Worm (Caenorhabditis elegans) whole organism, young adult: ENCODE results near the gene W02H5.2.

ENCODE experiments used
- B0035.1 ChIP-seq: sonication (generic microtip); optimal IDR thresholded peaks from 2 replicates; lab custom pipeline; 2016; ENCODE audit warnings: missing genetic modification characterization, mild to moderate bottlenecking, missing compliant biosample characterization, missing genotype, missing genetic modification reagents
- C17E4.6 ChIP-seq: fragments of 200-800 bp; sonication (Bioruptor generic); IDR thresholded peaks from 2 replicates; pipeline ENCODE4 v1.3.6; 2022; ENCODE audit warnings: missing genetic modification reagents, missing genetic modification characterization, missing compliant biosample characterization
- D2030.7 ChIP-seq: fragments of 200-800 bp; sonication (Bioruptor generic); IDR thresholded peaks from 2 replicates; pipeline ENCODE4 v1.3.6; 2022; ENCODE audit warnings: missing genetic modification reagents, missing genetic modification characterization, missing compliant biosample characterization
- F23B12.7 ChIP-seq: sonication (generic microtip); optimal IDR thresholded peaks from 2 replicates; lab custom pipeline; 2017; ENCODE audit warnings: missing genetic modification characterization, mild to moderate bottlenecking, missing compliant biosample characterization, antibody characterized with exemption, moderate library complexity; ENCODE audit not compliant: insufficient read depth
- K12H6.12 ChIP-seq: fragments of 200-800 bp; sonication (Bioruptor generic); optimal IDR thresholded peaks from 2 replicates; lab custom pipeline; 2018; ENCODE audit warnings: mild to moderate bottlenecking, missing genetic modification characterization, missing compliant biosample characterization
- T07F8.4 ChIP-seq: sonication (generic microtip); optimal IDR thresholded peaks from 2 replicates; lab custom pipeline; 2016; ENCODE audit warnings: mild to moderate bottlenecking, missing genetic modification characterization, moderate library complexity, missing compliant biosample characterization
- Y53F4B.3 ChIP-seq: fragments of 200-800 bp; sonication (Bioruptor generic); IDR thresholded peaks from 2 replicates; pipeline ENCODE4 v1.3.6; 2022; ENCODE audit warnings: missing genetic modification reagents, missing genetic modification characterization, missing compliant biosample characterization
- Y53G8AR.9 ChIP-seq: fragments of 200-800 bp; sonication (Bioruptor generic); conservative IDR thresholded peaks from 2 replicates; pipeline ENCODE4 v1.3.6; 2022; ENCODE audit warnings: missing genetic modification reagents, missing genetic modification characterization, missing compliant biosample characterization
- Y95B8A.8 ChIP-seq: fragments of 200-800 bp; sonication (Bioruptor generic); IDR thresholded peaks from 2 replicates; pipeline ENCODE4 v1.3.6; 2022; ENCODE audit warnings: missing genetic modification reagents, missing genetic modification characterization, missing compliant biosample characterization
- aptf-2 ChIP-seq: fragments of 200-800 bp; sonication (Bioruptor generic); conservative IDR thresholded peaks from 2 replicates; pipeline ENCODE4 v1.3.6; 2022; ENCODE audit warnings: missing genetic modification reagents, missing genetic modification characterization, missing compliant biosample characterization
- atf-7 ChIP-seq: sonication (generic microtip); optimal IDR thresholded peaks from 2 replicates; lab custom pipeline; 2017; ENCODE audit warnings: mild to moderate bottlenecking, missing genetic modification characterization, missing compliant biosample characterization
- athp-1 ChIP-seq: sonication (generic microtip); optimal IDR thresholded peaks from 2 replicates; lab custom pipeline; 2017; ENCODE audit warnings: mild to moderate bottlenecking, missing genetic modification characterization, missing compliant biosample characterization
- attf-5 ChIP-seq: fragments of 200-800 bp; sonication (Bioruptor generic); optimal IDR thresholded peaks from 2 replicates; lab custom pipeline; 2018; ENCODE audit warnings: mild to moderate bottlenecking, missing genetic modification characterization, missing compliant biosample characterization
- attf-6 ChIP-seq: fragments of 200-800 bp; sonication (Bioruptor generic); IDR thresholded peaks from 2 replicates; pipeline ENCODE4 v1.3.6; 2022; ENCODE audit warnings: missing genetic modification reagents, missing genetic modification characterization, missing compliant biosample characterization
- bed-1 ChIP-seq: fragments of 200-800 bp; sonication (Bioruptor generic); IDR thresholded peaks from 2 replicates; pipeline ENCODE4 v1.3.6; 2022; ENCODE audit warnings: missing genetic modification reagents, missing genetic modification characterization, missing compliant biosample characterization
- cebp-1 ChIP-seq, 2 experiments: fragments of 200-800 bp in 1 of 2; sonication (Bioruptor generic) in 1 of 2; sonication (generic microtip) in 1 of 2; IDR thresholded peaks in 1 of 2; optimal IDR thresholded peaks in 1 of 2; 2 replicates each; pipeline versions ENCODE4 v1.3.6 to Lab custom; 2017 to 2022; ENCODE audit warnings: missing compliant biosample characterization in 2 of 2, missing genetic modification characterization in 2 of 2, mild to moderate bottlenecking in 1 of 2, missing genetic modification reagents in 1 of 2, moderate library complexity in 1 of 2
- ceh-40 ChIP-seq: fragments of 200-800 bp; sonication (Bioruptor generic); IDR thresholded peaks from 2 replicates; pipeline ENCODE4 v1.3.6; 2022; ENCODE audit warnings: missing genetic modification characterization, missing compliant biosample characterization
- ceh-58 ChIP-seq: fragments of 200-800 bp; sonication (Bioruptor generic); IDR thresholded peaks from 2 replicates; pipeline ENCODE4 v1.3.6; 2022; ENCODE audit warnings: missing genetic modification characterization, missing compliant biosample characterization
- ceh-91 ChIP-seq: fragments of 200-800 bp; sonication (Bioruptor generic); IDR thresholded peaks from 2 replicates; pipeline ENCODE4 v1.3.6; 2022; ENCODE audit warnings: missing genetic modification reagents, missing genetic modification characterization, missing compliant biosample characterization
- egl-44 ChIP-seq: fragments of 200-800 bp; sonication (Bioruptor generic); IDR thresholded peaks from 2 replicates; pipeline ENCODE4 v1.3.6; 2022; ENCODE audit warnings: missing genetic modification reagents, missing genetic modification characterization, missing compliant biosample characterization
- egrh-3 ChIP-seq: fragments of 200-800 bp; sonication (Bioruptor generic); IDR thresholded peaks from 2 replicates; pipeline ENCODE4 v1.3.6; 2022; ENCODE audit warnings: missing genetic modification reagents, missing genetic modification characterization, missing compliant biosample characterization
- ekl-4 ChIP-seq: fragments of 200-800 bp; sonication (Bioruptor generic); IDR thresholded peaks from 2 replicates; pipeline ENCODE4 v1.3.6; 2022; ENCODE audit warnings: missing genetic modification reagents, missing genetic modification characterization, missing compliant biosample characterization
- gei-17 ChIP-seq: fragments of 200-800 bp; sonication (Bioruptor generic); optimal IDR thresholded peaks from 2 replicates; lab custom pipeline; 2018; ENCODE audit warnings: mild to moderate bottlenecking, missing genetic modification characterization, missing compliant biosample characterization
- him-1 ChIP-seq: sonication (generic microtip); optimal IDR thresholded peaks from 2 replicates; lab custom pipeline; 2016; ENCODE audit warnings: missing genotype, missing genetic modification reagents, missing genetic modification characterization, missing compliant biosample characterization
- hmg-1.2 ChIP-seq: fragments of 200-800 bp; sonication (Bioruptor generic); IDR thresholded peaks from 2 replicates; pipeline ENCODE4 v1.3.6; 2022; ENCODE audit warnings: missing genetic modification reagents, missing genetic modification characterization, missing compliant biosample characterization
- hrde-1 ChIP-seq: sonication (generic microtip); optimal IDR thresholded peaks from 2 replicates; lab custom pipeline; 2016; ENCODE audit warnings: missing genetic modification characterization, mild to moderate bottlenecking, missing compliant biosample characterization, moderate library complexity, missing genotype, missing genetic modification reagents, borderline replicate concordance
- let-526 ChIP-seq: fragments of 200-800 bp; sonication (Bioruptor generic); IDR thresholded peaks from 2 replicates; pipeline ENCODE4 v1.3.6; 2022; ENCODE audit warnings: missing genetic modification reagents, missing genetic modification characterization, missing compliant biosample characterization
- lin-26 ChIP-seq: fragments of 200-800 bp; sonication (Bioruptor generic); IDR thresholded peaks from 2 replicates; pipeline ENCODE4 v1.3.6; 2022; ENCODE audit warnings: missing genetic modification reagents, missing genetic modification characterization, missing compliant biosample characterization
- lin-54 ChIP-seq: fragments of 200-800 bp; sonication (Bioruptor generic); optimal IDR thresholded peaks from 2 replicates; lab custom pipeline; 2018; ENCODE audit warnings: mild to moderate bottlenecking, missing genetic modification characterization, missing compliant biosample characterization
- lir-1 ChIP-seq: fragments of 200-800 bp; sonication (Bioruptor generic); conservative IDR thresholded peaks from 2 replicates; pipeline ENCODE4 v1.3.6; 2022; ENCODE audit warnings: missing genetic modification reagents, missing genetic modification characterization, missing compliant biosample characterization
- lsl-1 ChIP-seq: fragments of 200-800 bp; sonication (Bioruptor generic); optimal IDR thresholded peaks from 2 replicates; lab custom pipeline; 2018; ENCODE audit warnings: mild to moderate bottlenecking, missing genetic modification characterization, moderate library complexity, missing compliant biosample characterization
- madf-10 ChIP-seq: sonication (generic microtip); optimal IDR thresholded peaks from 2 replicates; lab custom pipeline; 2016; ENCODE audit warnings: mild to moderate bottlenecking, missing genetic modification characterization, missing compliant biosample characterization
- madf-3 ChIP-seq: fragments of 200-800 bp; sonication (Bioruptor generic); IDR thresholded peaks from 2 replicates; pipeline ENCODE4 v1.3.6; 2022; ENCODE audit warnings: missing genetic modification reagents, missing genetic modification characterization, missing compliant biosample characterization
- madf-6 ChIP-seq: fragments of 200-800 bp; sonication (Bioruptor generic); IDR thresholded peaks from 2 replicates; pipeline ENCODE4 v1.3.6; 2022; ENCODE audit warnings: missing genetic modification reagents, missing genetic modification characterization, missing compliant biosample characterization
- mxl-1 ChIP-seq: sonication (generic microtip); optimal IDR thresholded peaks from 2 replicates; lab custom pipeline; 2016; ENCODE audit warnings: missing genetic modification characterization, missing compliant biosample characterization
- nhr-80 ChIP-seq: sonication (generic microtip); optimal IDR thresholded peaks from 2 replicates; lab custom pipeline; 2016; ENCODE audit warnings: missing genetic modification characterization, missing compliant biosample characterization
- pha-4 ChIP-seq: fragments of 150-350 bp; sonication (generic microtip); optimal IDR thresholded peaks from 2 replicates; lab custom pipeline; 2014; ENCODE audit warnings: missing biosample characterization, missing genetic modification reagents, missing genetic modification characterization
- repo-1 ChIP-seq: sonication (generic microtip); optimal IDR thresholded peaks from 2 replicates; lab custom pipeline; 2017; ENCODE audit warnings: mild to moderate bottlenecking, missing genetic modification characterization, missing compliant biosample characterization
- rpc-1 ChIP-seq, 2 experiments: fragments of 150-350 bp in 1 of 2; sonication (generic microtip) in 1 of 2; optimal IDR thresholded peaks; 2 replicates each; lab custom pipeline; 2014 to 2018; ENCODE audit warnings: missing biosample characterization in 1 of 2, missing genetic modification characterization in 1 of 2, missing genetic modification reagents in 1 of 2, missing genotype in 1 of 2
- snpc-1.3 ChIP-seq: sonication (generic microtip); optimal IDR thresholded peaks from 2 replicates; lab custom pipeline; 2017; ENCODE audit warnings: missing genetic modification characterization, mild to moderate bottlenecking, missing compliant biosample characterization, antibody characterized with exemption, moderate library complexity, missing genotype, missing genetic modification reagents; ENCODE audit not compliant: insufficient read depth
- zfh-2 ChIP-seq: fragments of 200-800 bp; sonication (Bioruptor generic); conservative IDR thresholded peaks from 2 replicates; pipeline ENCODE4 v1.3.6; 2022; ENCODE audit warnings: missing genetic modification reagents, missing genetic modification characterization, missing compliant biosample characterization
- zim-3 ChIP-seq: sonication (generic microtip); optimal IDR thresholded peaks from 2 replicates; lab custom pipeline; 2017; ENCODE audit warnings: mild to moderate bottlenecking, missing genetic modification characterization, moderate library complexity, missing compliant biosample characterization
- ztf-18 ChIP-seq: sonication (generic microtip); optimal IDR thresholded peaks from 2 replicates; lab custom pipeline; 2016; ENCODE audit warnings: missing genotype, mild to moderate bottlenecking, missing genetic modification characterization, missing compliant biosample characterization
- ztf-26 ChIP-seq: sonication (generic microtip); optimal IDR thresholded peaks from 2 replicates; lab custom pipeline; 2017; ENCODE audit warnings: missing genetic modification characterization, missing compliant biosample characterization
- ztf-3 ChIP-seq: fragments of 200-800 bp; sonication (Bioruptor generic); optimal IDR thresholded peaks from 2 replicates; lab custom pipeline; 2018; ENCODE audit warnings: mild to moderate bottlenecking, missing genetic modification characterization, missing compliant biosample characterization

Gene W02H5.2

DNA sequence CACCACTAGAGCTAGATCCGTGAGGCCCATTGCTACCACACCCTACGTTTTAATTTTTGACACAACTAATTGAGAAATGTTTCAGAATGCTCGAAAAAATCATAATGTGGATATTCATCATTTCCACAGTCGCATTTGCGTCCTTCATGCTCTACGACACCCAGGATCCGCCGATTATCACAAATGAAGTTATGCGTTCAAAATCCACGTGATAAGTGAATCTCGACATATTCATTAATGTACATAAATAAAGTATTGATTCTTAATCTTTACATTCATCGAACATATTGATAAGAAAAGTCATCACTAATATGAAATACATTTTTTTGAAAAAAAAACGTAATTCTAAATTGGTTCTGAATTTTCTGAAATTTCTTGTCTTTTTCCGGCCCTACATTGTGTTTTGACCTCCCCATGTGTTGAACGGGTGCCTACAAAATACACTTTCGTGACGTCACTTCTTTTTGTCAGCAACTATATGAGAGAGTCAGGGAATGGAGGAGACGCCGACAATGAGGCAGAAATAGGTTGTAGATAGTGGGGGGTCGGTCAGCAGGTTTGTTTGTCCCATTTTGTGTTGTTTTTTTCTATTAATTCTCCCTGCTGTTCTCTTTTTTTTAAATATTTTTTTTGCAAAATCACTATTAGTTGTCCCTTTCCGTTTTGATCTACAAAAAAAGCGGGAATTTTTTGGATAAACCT lies 24.0 kb upstream of the W02H5.2 start, which contains the start of gene F53E10.1:
Gene F53E10.1, plus strand, starts transcription at position 325 of the 702 bp plus-strand sequence.
- no peak for TF ChIP-seq madf-6
- peak; percentile 12 for TF ChIP-seq madf-10 (tag; lab: Kevin White, UChicago)
- no peak for TF ChIP-seq Y53G8AR.9
- peak; percentile 36 for TF ChIP-seq ztf-26 (tag; lab: Kevin White, UChicago)
- TF ChIP-seq ztf-18 (tag; lab: Kevin White, UChicago) = no peak
- no peak for TF ChIP-seq D2030.7
- no peak for TF ChIP-seq lsl-1 (GFP tag; lab: Kevin White, UChicago)
- no peak for TF ChIP-seq ceh-91
- peak; percentile 50 for TF ChIP-seq nhr-80 (tag; lab: Kevin White, UChicago)
- no peak for TF ChIP-seq K12H6.12 (tag; lab: Kevin White, UChicago)
- peak; percentile 90 for TF ChIP-seq atf-7
- TF ChIP-seq pha-4 (tag; lab: Kevin White, UChicago) = no peak
- no peak for TF ChIP-seq T07F8.4 (tag; lab: Kevin White, UChicago)
- TF ChIP-seq madf-3 (GFP tag; lab: Robert Waterston, UW) = no peak
- TF ChIP-seq B0035.1 (tag; lab: Kevin White, UChicago) = no peak
- TF ChIP-seq let-526 (GFP tag; lab: Robert Waterston, UW) = no peak
- TF ChIP-seq zim-3 (tag; lab: Kevin White, UChicago) = no peak
- no peak for TF ChIP-seq egl-44 (GFP tag; lab: Robert Waterston, UW)
- TF ChIP-seq bed-1 (GFP tag; lab: Robert Waterston, UW) = no peak
- TF ChIP-seq lin-26 (GFP tag; lab: Robert Waterston, UW) = peak; percentile 45; the same call in 1 of the 2 replicates
- TF ChIP-seq aptf-2 (GFP tag; lab: Robert Waterston, UW) = no peak
- TF ChIP-seq C17E4.6 (GFP tag; lab: Robert Waterston, UW) = no peak
- no peak for TF ChIP-seq repo-1 (tag; lab: Kevin White, UChicago)
- no peak for TF ChIP-seq snpc-1.3 (tag; lab: Kevin White, UChicago)
- TF ChIP-seq ceh-40 (GFP tag; lab: Robert Waterston, UW) = no peak
- no peak for TF ChIP-seq zfh-2 (GFP tag; lab: Robert Waterston, UW)
- TF ChIP-seq ekl-4 (GFP tag; lab: Robert Waterston, UW) = no peak
- peak; percentile 14 for TF ChIP-seq lin-54 (GFP tag; lab: Kevin White, UChicago)
- no peak for TF ChIP-seq hrde-1 (tag; lab: Kevin White, UChicago)
- no peak for TF ChIP-seq gei-17 (GFP tag; lab: Kevin White, UChicago)
- no peak for TF ChIP-seq him-1 (tag; lab: Kevin White, UChicago)
- TF ChIP-seq rpc-1 (optimal IDR thresholded peaks at IDR 0.05; lab: Kevin White, UChicago) = no peak
- no peak for TF ChIP-seq rpc-1 (tag; optimal IDR thresholded peaks at IDR 0.05; lab: Kevin White, UChicago)
- peak; percentile 28 for TF ChIP-seq attf-5 (GFP tag; lab: Kevin White, UChicago)
- TF ChIP-seq hmg-1.2 = peak; percentile 62; the same call in 1 of the 2 replicates
- no peak for TF ChIP-seq ztf-3 (GFP tag; lab: Kevin White, UChicago)
- no peak for TF ChIP-seq athp-1 (tag; lab: Kevin White, UChicago)
- TF ChIP-seq lir-1 (GFP tag; lab: Robert Waterston, UW) = no peak
- TF ChIP-seq egrh-3 (GFP tag; lab: Robert Waterston, UW) = no peak
- no peak for TF ChIP-seq Y95B8A.8 (GFP tag; lab: Robert Waterston, UW)
- no peak for TF ChIP-seq Y53F4B.3 (GFP tag; lab: Robert Waterston, UW)
- TF ChIP-seq cebp-1 (GFP tag; IDR thresholded peaks at IDR 0.05; lab: Robert Waterston, UW) = no peak
- peak; percentile 38 for TF ChIP-seq cebp-1 (tag; optimal IDR thresholded peaks at IDR 0.05; lab: Kevin White, UChicago)
- TF ChIP-seq F23B12.7 = no peak
- TF ChIP-seq attf-6 (GFP tag; lab: Robert Waterston, UW) = no peak
- no peak for TF ChIP-seq mxl-1 (tag; lab: Kevin White, UChicago)
- TF ChIP-seq ceh-58 (GFP tag; lab: Robert Waterston, UW) = no peak
